4 fruit fly cellular contexts compared by ENCODE assay signal in the genomic region with DNA sequence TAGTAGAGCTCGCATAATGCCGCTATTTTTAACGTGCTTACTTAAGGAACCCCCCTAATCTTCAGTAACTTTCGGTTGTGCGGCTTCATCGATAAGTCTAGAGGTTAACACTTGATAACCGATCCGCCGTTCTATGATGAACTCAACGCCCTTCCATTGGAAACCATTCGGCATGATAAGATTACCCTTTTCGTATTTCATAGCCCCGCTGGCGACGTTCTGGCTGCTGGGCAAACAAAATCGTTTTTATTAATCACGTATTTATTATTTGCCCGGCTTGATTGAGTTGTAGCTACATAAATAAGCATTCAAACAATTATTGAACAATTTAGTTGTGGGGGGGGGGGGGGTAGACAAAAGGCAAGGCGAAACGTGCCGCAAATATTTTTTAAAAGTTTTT.
TF ChIP-seq lines count a peak whose summit lies in the region.

No protein-coding gene starts in this region.

- no peak for TF ChIP-seq CTCF in whole organism, embryonic (GFP tag; optimal IDR thresholded peaks at IDR 0.05; lab: Kevin White, UChicago)

TF ChIP-seq in whole organism, adult, 20 proteins besides CTCF, POLR2A, EP300 and RAD21:
- TF ChIP-seq cic (GFP tag; optimal IDR thresholded peaks at IDR 0.05; lab: Kevin White, UChicago) (peak; percentile 36), CG5204 (GFP tag; optimal IDR thresholded peaks at IDR 0.05; lab: Kevin White, UChicago) (no peak)

TF ChIP-seq in whole organism, embryonic, 481 proteins besides CTCF, POLR2A, EP300 and RAD21 (continues in another document):
- peak; percentile 73 for TF ChIP-seq Med (GFP tag; lab: Kevin White, UChicago)
- TF ChIP-seq Asciz (GFP tag; optimal IDR thresholded peaks at IDR 0.05; lab: Kevin White, UChicago): peak; percentile 39
- TF ChIP-seq wek (GFP tag; optimal IDR thresholded peaks at IDR 0.05; lab: Kevin White, UChicago): peak; percentile 89
- TF ChIP-seq Hr51 (GFP tag; optimal IDR thresholded peaks at IDR 0.05; lab: Kevin White, UChicago): no peak
- TF ChIP-seq Fer1 (GFP tag; optimal IDR thresholded peaks at IDR 0.05; lab: Kevin White, UChicago): peak; percentile 47
- peak; percentile 13 for TF ChIP-seq CG12071 (GFP tag; optimal IDR thresholded peaks at IDR 0.05; lab: Kevin White, UChicago)
- TF ChIP-seq sob (GFP tag; IDR thresholded peaks at IDR 0.05; lab: Robert Waterston, UW): peak; percentile 24; the same call in 1 of the 2 replicates
- peak; percentile 48 for TF ChIP-seq CG18599 (GFP tag; optimal IDR thresholded peaks at IDR 0.05; lab: Kevin White, UChicago)
- peak; percentile 95 for TF ChIP-seq cwo (GFP tag; optimal IDR thresholded peaks at IDR 0.05; lab: Kevin White, UChicago)
- TF ChIP-seq BtbVII (GFP tag; optimal IDR thresholded peaks at IDR 0.05; lab: Kevin White, UChicago): peak; percentile 8
- peak; percentile 26 for TF ChIP-seq dmrt11E (tag; optimal IDR thresholded peaks at IDR 0.05; lab: Kevin White, UChicago)
- peak; percentile 39; the same call in 1 of the 2 replicates for TF ChIP-seq Rfx (GFP tag; IDR thresholded peaks at IDR 0.05; lab: Robert Waterston, UW)
- no peak for TF ChIP-seq sens-2 (GFP tag; IDR thresholded peaks at IDR 0.05; lab: Robert Waterston, UW)
- no peak for TF ChIP-seq Dll (GFP tag; IDR thresholded peaks at IDR 0.05; lab: Robert Waterston, UW; ENCODE audit: partially characterized antibody)
- peak; percentile 36 for TF ChIP-seq Fer3 (tag; optimal IDR thresholded peaks at IDR 0.05; lab: Kevin White, UChicago)
- peak; percentile 34 for TF ChIP-seq gem (tag; optimal IDR thresholded peaks at IDR 0.05; lab: Kevin White, UChicago)
- peak; percentile 0 for TF ChIP-seq CrebB (tag; optimal IDR thresholded peaks at IDR 0.05; lab: Kevin White, UChicago)
- peak; percentile 44 for TF ChIP-seq CG15514 (GFP tag; optimal IDR thresholded peaks at IDR 0.05; lab: Kevin White, UChicago)
- peak; percentile 53 for TF ChIP-seq Vsx1 (GFP tag; optimal IDR thresholded peaks at IDR 0.05; lab: Kevin White, UChicago)
- no peak for TF ChIP-seq CG9437 (GFP tag; optimal IDR thresholded peaks at IDR 0.05; lab: Kevin White, UChicago)
- TF ChIP-seq Hmr (GFP tag; optimal IDR thresholded peaks at IDR 0.05; lab: Kevin White, UChicago): peak; percentile 68
- peak; percentile 80 for TF ChIP-seq abd-A (tag; optimal IDR thresholded peaks at IDR 0.05; lab: Kevin White, UChicago)
- no peak for TF ChIP-seq CG8290 (GFP tag; optimal IDR thresholded peaks at IDR 0.05; lab: Kevin White, UChicago)
- peak in 1 of 2 experiments; percentile 54 for TF ChIP-seq CG8290 (tag; optimal IDR thresholded peaks at IDR 0.05; lab: Kevin White, UChicago)
- peak; percentile 68 for TF ChIP-seq gro (GFP tag; optimal IDR thresholded peaks at IDR 0.05; lab: Kevin White, UChicago)
- TF ChIP-seq CG34376 (GFP tag; optimal IDR thresholded peaks at IDR 0.05; lab: Kevin White, UChicago): peak; percentile 95
- TF ChIP-seq sd (tag; optimal IDR thresholded peaks at IDR 0.05; lab: Kevin White, UChicago): peak; percentile 90

TF ChIP-seq in whole organism, prepupa, 60 proteins besides CTCF, POLR2A, EP300 and RAD21:
- TF ChIP-seq CG34406 (GFP tag; optimal IDR thresholded peaks at IDR 0.05; lab: Kevin White, UChicago) (no peak), eg (GFP tag; IDR thresholded peaks at IDR 0.05; lab: Robert Waterston, UW) (no peak), fkh (GFP tag; optimal IDR thresholded peaks at IDR 0.05; lab: Kevin White, UChicago) (peak; percentile 84), svp (GFP tag; lab: Kevin White, UChicago) (peak; percentile 91), ss (GFP tag; optimal IDR thresholded peaks at IDR 0.05; lab: Kevin White, UChicago) (no peak), vri (GFP tag; optimal IDR thresholded peaks at IDR 0.05; lab: Kevin White, UChicago) (peak; percentile 70)

TF ChIP-seq in whole organism, wandering third instar larva, 38 proteins besides CTCF, POLR2A, EP300 and RAD21:
- peak; percentile 11 for TF ChIP-seq fru (GFP tag; optimal IDR thresholded peaks at IDR 0.05; lab: Kevin White, UChicago)
- no peak for TF ChIP-seq CrebA (GFP tag; optimal IDR thresholded peaks at IDR 0.05; lab: Kevin White, UChicago; ENCODE audit: borderline replicate concordance)
- peak; percentile 16 for TF ChIP-seq br (GFP tag; optimal IDR thresholded peaks at IDR 0.05; lab: Kevin White, UChicago)
- TF ChIP-seq rgr (GFP tag; optimal IDR thresholded peaks at IDR 0.05; lab: Kevin White, UChicago): no peak
- TF ChIP-seq Rel (GFP tag; optimal IDR thresholded peaks at IDR 0.05; lab: Kevin White, UChicago): no peak
- TF ChIP-seq Rel (tag; optimal IDR thresholded peaks at IDR 0.05; lab: Kevin White, UChicago): peak; percentile 92
